Worm (Caenorhabditis elegans) whole organism, L4/young adult: ENCODE data around the gene spe-43.

Experiments
- W03F9.2 ChIP-seq: fragments of 150-350 bp; optimal IDR thresholded peaks from 2 replicates; lab custom pipeline; 2014; ENCODE audit warnings: missing biosample characterization, missing genetic modification characterization
- him-1 ChIP-seq: sonication (generic microtip); optimal IDR thresholded peaks from 2 replicates; lab custom pipeline; 2016; ENCODE audit warnings: missing genotype, missing genetic modification reagents, missing genetic modification characterization, missing compliant biosample characterization

DNA sequence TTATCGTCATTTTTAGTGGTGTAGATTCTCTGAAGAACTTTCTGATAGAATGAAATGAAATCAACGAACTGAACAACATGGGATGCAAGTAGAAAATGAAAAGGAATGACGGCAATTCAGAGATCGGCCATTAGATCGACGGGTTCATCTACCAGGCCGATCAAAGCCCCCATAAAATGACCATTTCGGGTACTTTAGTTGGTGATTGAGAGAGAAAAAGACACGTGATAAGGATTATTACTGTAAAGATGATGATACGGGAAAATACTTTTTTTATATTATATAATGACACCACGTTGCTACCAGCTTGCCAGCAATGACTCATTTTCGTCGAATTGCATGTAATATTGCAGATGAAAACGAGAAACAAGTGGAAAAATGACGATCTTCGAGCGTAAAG is 32.4 kb downstream of the spe-43 start, which contains the start of gene best-1:
- TF ChIP-seq him-1 (tag; lab: Kevin White, UChicago) (no peak), W03F9.2 (tag; lab: Kevin White, UChicago) (no peak)
